Fruit fly (Drosophila melanogaster): ENCODE measurements around the gene PH4alphaPV.

The PH4alphaPV gene

DNA sequence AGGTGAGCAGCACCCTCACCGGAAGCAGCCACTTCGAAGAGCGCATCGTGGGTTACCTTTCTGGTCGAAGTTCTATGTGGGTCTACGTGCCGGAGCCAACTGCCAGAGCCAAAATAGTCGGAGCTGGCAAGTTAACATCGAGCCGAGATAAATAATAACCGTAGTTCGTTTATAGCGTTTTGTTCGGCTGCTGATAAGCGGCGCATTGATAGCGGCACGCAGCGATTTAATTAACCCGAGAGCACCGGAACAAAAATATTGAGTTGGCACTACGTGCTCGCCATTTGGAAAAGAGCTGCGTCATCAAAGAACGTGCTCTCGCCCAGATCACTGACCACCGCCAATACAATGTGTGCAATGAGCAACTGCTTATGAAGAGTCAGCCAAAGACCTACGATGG, at the start of gene PH4alphaPV:
Gene PH4alphaPV, minus strand, starts transcription at position 101 of the 400 bp plus-strand sequence.
- TF ChIP-seq CTCF (optimal IDR thresholded peaks at IDR 0.05), result no peak
- TF ChIP-seq CG8478 (optimal IDR thresholded peaks at IDR 0.05), result no peak

dm6 chr3R:30697038-30697437, 48.7 kb upstream of the PH4alphaPV start, which contains the start of gene Pka-C2:
TSS of gene Pka-C2 (minus strand) at chr3R:30697138.
- no peak for TF ChIP-seq CTCF (optimal IDR thresholded peaks at IDR 0.05)
- no peak for TF ChIP-seq CG8478 (optimal IDR thresholded peaks at IDR 0.05)

DNA sequence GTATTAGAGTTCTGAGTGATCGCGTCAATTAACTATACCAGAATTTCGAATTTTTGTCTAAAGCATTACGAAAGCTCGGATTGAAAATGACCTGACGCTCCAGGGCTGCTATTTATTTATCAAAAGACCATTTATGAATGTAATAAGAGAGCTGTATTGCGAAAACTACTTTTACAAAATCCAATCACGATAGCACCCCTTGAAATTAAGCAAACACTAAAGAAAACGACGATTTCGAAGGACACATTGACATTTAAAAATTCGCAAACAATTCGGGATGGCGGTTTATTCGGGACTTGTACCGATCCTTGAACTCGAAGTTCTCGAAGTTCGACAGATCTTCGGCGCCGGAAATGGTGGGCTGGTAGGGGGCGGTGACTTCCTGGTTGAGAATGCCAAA, 47.0 kb upstream of the PH4alphaPV start, which contains the start of gene CG12069:
Gene CG12069, minus strand, starts transcription at position 101 of the 400 bp plus-strand sequence.
- TF ChIP-seq CTCF (optimal IDR thresholded peaks at IDR 0.05), result no peak

dm6 chr3R:30690251-30690650, 41.9 kb upstream of the PH4alphaPV start, which contains the start of gene Spn100A:
TSS of gene Spn100A (plus strand) at chr3R:30690642.
- TF ChIP-seq CTCF (optimal IDR thresholded peaks at IDR 0.05), result no peak
- TF ChIP-seq CG8478 (optimal IDR thresholded peaks at IDR 0.05), result no peak

DNA sequence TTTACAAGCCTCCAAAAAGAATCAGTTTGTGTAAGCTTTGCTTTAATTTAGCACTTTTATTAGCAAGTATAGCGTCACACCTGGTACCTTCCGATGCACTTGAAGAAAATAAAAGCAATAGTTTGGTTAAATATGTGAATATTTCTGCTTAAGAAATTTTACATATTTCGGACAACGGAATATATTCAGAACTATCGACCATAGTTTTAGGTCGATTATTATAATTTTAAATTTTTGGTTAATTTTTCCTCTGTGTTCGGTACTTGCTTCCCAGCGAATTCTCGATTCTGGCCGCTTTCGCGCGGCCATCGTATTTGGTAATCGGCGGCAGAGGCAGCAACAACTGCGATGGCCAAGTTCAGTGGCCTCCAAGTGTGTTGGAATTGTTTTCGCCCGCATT, 41.3 kb upstream of the PH4alphaPV start:
- TF ChIP-seq CTCF (optimal IDR thresholded peaks at IDR 0.05) (no peak), CG8478 (optimal IDR thresholded peaks at IDR 0.05) (no peak)

DNA sequence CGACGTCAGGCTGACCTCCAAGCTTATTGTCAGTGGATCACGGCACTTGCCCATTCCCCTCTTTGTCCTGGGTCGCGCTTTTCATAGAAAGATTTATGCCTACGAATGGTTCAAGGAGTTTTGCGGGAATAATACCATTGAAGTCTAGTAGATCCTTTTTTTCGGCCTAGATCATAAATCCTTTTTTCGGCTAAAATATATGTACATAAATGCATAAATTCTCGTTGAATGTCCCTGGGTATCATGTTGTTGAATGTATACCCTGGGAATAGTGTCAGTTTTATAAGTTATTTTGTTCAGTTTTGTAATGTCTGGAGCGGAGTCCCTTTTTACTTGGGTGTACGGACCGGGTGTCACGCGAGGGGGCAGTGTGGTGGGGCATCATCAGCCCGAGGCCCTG, 1.3 kb upstream of the PH4alphaPV start, which contains the start of gene CG34433:
Gene CG34433, plus strand, starts transcription at position 301 of the 400 bp plus-strand sequence.
- TF ChIP-seq CTCF (optimal IDR thresholded peaks at IDR 0.05) (no peak), CG8478 (optimal IDR thresholded peaks at IDR 0.05) (no peak)

dm6 chr3R:30648851-30649250, 500 bp upstream of the PH4alphaPV start, which contains the start of gene CG34432:
TSS of gene CG34432 (plus strand) at chr3R:30649151.
- TF ChIP-seq CG8478 (optimal IDR thresholded peaks at IDR 0.05) (no peak), CTCF (optimal IDR thresholded peaks at IDR 0.05) (no peak)

- TF ChIP-seq CG8478 (optimal IDR thresholded peaks at IDR 0.05) (no peak), CTCF (optimal IDR thresholded peaks at IDR 0.05) (no peak)
Observed at dm6 chr3R:30645780-30646179, 2.6 kb downstream of the PH4alphaPV start, which contains the start of gene CG31013. TSS of gene CG31013 (minus strand) at chr3R:30645880.

DNA sequence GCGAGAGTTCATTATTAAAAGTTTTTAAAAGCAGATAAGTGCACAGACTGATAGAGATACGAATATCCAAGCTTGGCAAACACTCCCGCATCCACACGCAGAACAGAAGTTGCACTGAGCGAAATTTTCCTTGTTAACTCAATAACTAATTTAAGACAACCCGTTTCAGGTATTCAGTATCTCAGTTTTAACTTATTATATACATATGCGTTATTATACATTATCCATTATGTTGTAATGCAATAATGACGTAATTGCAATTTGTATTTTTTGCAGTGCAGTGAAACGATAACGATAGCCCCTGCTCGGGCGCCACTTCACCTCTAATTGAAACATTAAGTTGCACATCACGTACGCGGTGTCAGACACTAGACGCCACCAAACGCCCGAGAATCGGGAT, 5.1 kb downstream of the PH4alphaPV start:
- TF ChIP-seq CTCF (optimal IDR thresholded peaks at IDR 0.05) (no peak), CG8478 (optimal IDR thresholded peaks at IDR 0.05) (no peak)

- TF ChIP-seq CTCF (optimal IDR thresholded peaks at IDR 0.05) (no peak), CG8478 (optimal IDR thresholded peaks at IDR 0.05) (no peak)
Observed at dm6 chr3R:30628928-30629327, 19.4 kb downstream of the PH4alphaPV start, which contains the start of gene CG2267. TSS of gene CG2267 (minus strand) at chr3R:30629028.

dm6 chr3R:30621806-30622205, 26.5 kb downstream of the PH4alphaPV start, which contains the start of gene CG44954:
TSS of gene CG44954 (minus strand) at chr3R:30621906.
- TF ChIP-seq CG8478 (optimal IDR thresholded peaks at IDR 0.05), result no peak
- no peak for TF ChIP-seq CTCF (optimal IDR thresholded peaks at IDR 0.05)

DNA sequence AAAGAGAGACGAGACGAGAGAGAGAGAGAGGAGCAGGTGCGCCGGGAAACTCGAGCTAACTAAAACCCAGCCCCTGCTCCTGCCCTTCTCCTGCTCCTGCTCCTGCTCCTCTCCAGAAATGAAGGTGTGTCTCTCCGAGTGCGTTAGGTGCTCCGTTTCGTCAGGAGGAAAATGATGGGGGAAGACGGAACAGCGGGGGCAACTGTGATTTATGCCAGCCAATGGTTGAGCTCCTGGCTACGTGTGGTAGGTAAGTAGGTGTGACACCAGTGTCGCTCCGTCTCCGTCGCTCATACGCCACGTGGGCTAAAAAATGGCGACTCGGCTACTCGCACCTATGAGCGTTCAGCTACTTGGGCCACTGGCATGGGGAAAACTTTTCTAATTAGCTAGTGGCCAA, 30.9 kb downstream of the PH4alphaPV start:
- TF ChIP-seq CTCF (optimal IDR thresholded peaks at IDR 0.05) (no peak), CG8478 (optimal IDR thresholded peaks at IDR 0.05) (no peak)

dm6 chr3R:30616098-30616857, 32.1 kb downstream of the PH4alphaPV start:
- TF ChIP-seq CTCF (optimal IDR thresholded peaks at IDR 0.05), result no peak
- no peak for TF ChIP-seq CG8478 (optimal IDR thresholded peaks at IDR 0.05)

- TF ChIP-seq CG8478 (optimal IDR thresholded peaks at IDR 0.05) (no peak), CTCF (optimal IDR thresholded peaks at IDR 0.05) (no peak)
Observed at dm6 chr3R:30605889-30606288, 42.5 kb downstream of the PH4alphaPV start, which contains the start of gene CG31016. TSS of gene CG31016 (plus strand) at chr3R:30606189.

dm6 chr3R:30603881-30604280, 44.5 kb downstream of the PH4alphaPV start, which contains the start of gene PH4alphaNE3:
TSS of gene PH4alphaNE3 (plus strand) at chr3R:30604181.
- TF ChIP-seq CG8478 (optimal IDR thresholded peaks at IDR 0.05) (no peak), CTCF (optimal IDR thresholded peaks at IDR 0.05) (no peak)

All from S2 (cell line).